Worm (Caenorhabditis elegans) whole organism, L4 larva: ENCODE data around the gene CD4.8.

Source experiments
- F26F4.8 ChIP-seq: fragments of 200-800 bp; sonication (Bioruptor generic); conservative IDR thresholded peaks from 2 replicates; pipeline ENCODE4 v1.3.6; 2022; ENCODE audit warnings: missing genetic modification characterization, missing compliant biosample characterization
- T26A8.4 ChIP-seq: fragments of 200-800 bp; sonication (Bioruptor generic); IDR thresholded peaks from 2 replicates; pipeline ENCODE4 v1.3.6; 2022; ENCODE audit warnings: missing genetic modification characterization, missing compliant biosample characterization
- Y105C5A.15 ChIP-seq: fragments of 200-800 bp; sonication (Bioruptor generic); IDR thresholded peaks from 2 replicates; pipeline ENCODE4 v1.3.6; 2022; ENCODE audit warnings: missing genetic modification characterization, missing compliant biosample characterization
- Y75B8A.6 ChIP-seq: fragments of 200-800 bp; sonication (Bioruptor generic); IDR thresholded peaks from 2 replicates; pipeline ENCODE4 v1.3.6; 2022; ENCODE audit warnings: missing genetic modification reagents, missing genetic modification characterization, missing compliant biosample characterization
- ZK546.5 ChIP-seq, 2 experiments: sonication (generic microtip); optimal IDR thresholded peaks; 2 replicates each; lab custom pipeline; 2017; ENCODE audit warnings: missing biosample characterization in 2 of 2, missing genetic modification characterization in 2 of 2
- attf-4 ChIP-seq: sonication (generic microtip); optimal IDR thresholded peaks from 3 replicates; lab custom pipeline; 2017; ENCODE audit warnings: missing biosample characterization, missing genetic modification characterization
- ceh-28 ChIP-seq: fragments of 150-350 bp; optimal IDR thresholded peaks from 2 replicates; lab custom pipeline; 2014; ENCODE audit warnings: missing biosample characterization, missing genetic modification reagents, missing genetic modification characterization
- ceh-44 ChIP-seq: fragments of 200-800 bp; sonication (Bioruptor generic); IDR thresholded peaks from 2 replicates; pipeline ENCODE4 v1.3.6; 2022; ENCODE audit warnings: missing genetic modification reagents, missing genetic modification characterization, missing compliant biosample characterization
- ceh-62 ChIP-seq: sonication (generic microtip); optimal IDR thresholded peaks from 2 replicates; lab custom pipeline; 2017; ENCODE audit warnings: missing biosample characterization, missing genetic modification characterization
- ceh-82 ChIP-seq: sonication (generic microtip); optimal IDR thresholded peaks from 2 replicates; lab custom pipeline; 2017; ENCODE audit warnings: missing biosample characterization, missing genetic modification characterization
- daf-16 ChIP-seq, 3 experiments: sonication (generic microtip); optimal IDR thresholded peaks; 2 replicates each; lab custom pipeline; 2016 to 2017; ENCODE audit warnings: missing genetic modification characterization in 3 of 3, missing genetic modification reagents in 3 of 3, mild to moderate bottlenecking in 2 of 3, missing compliant biosample characterization in 2 of 3, missing biosample characterization in 1 of 3, moderate library complexity in 1 of 3
- daf-19 ChIP-seq: fragments of 200-800 bp; sonication (Bioruptor generic); conservative IDR thresholded peaks from 2 replicates; pipeline ENCODE4 v1.3.6; 2022; ENCODE audit warnings: missing genetic modification characterization, missing compliant biosample characterization
- dve-1 ChIP-seq: sonication (generic microtip); optimal IDR thresholded peaks from 2 replicates; lab custom pipeline; 2017; ENCODE audit warnings: antibody characterized with exemption, mild to moderate bottlenecking, missing genetic modification characterization, missing compliant biosample characterization; ENCODE audit not compliant: insufficient read depth
- egl-43 ChIP-seq: fragments of 200-800 bp; sonication (Bioruptor generic); IDR thresholded peaks from 2 replicates; pipeline ENCODE4 v1.3.6; 2022; ENCODE audit warnings: missing genetic modification reagents, missing genetic modification characterization, missing compliant biosample characterization
- hif-1 ChIP-seq, 2 experiments: sonication (generic microtip); optimal IDR thresholded peaks; 2 replicates each; lab custom pipeline; 2016 to 2017; ENCODE audit warnings: missing compliant biosample characterization in 2 of 2, missing genetic modification characterization in 2 of 2, missing genetic modification reagents in 2 of 2, missing genotype in 2 of 2, mild to moderate bottlenecking in 1 of 2
- hlh-11 ChIP-seq: fragments of 200-800 bp; sonication (Bioruptor generic); optimal IDR thresholded peaks from 2 replicates; lab custom pipeline; 2018; ENCODE audit warnings: mild to moderate bottlenecking, missing genetic modification characterization, missing compliant biosample characterization
- hmg-1.1 ChIP-seq: fragments of 200-800 bp; sonication (Bioruptor generic); IDR thresholded peaks from 2 replicates; pipeline ENCODE4 v1.3.6; 2022; ENCODE audit warnings: missing genetic modification reagents, missing genetic modification characterization, missing compliant biosample characterization
- jun-1 ChIP-seq: fragments of 150-350 bp; optimal IDR thresholded peaks from 2 replicates; lab custom pipeline; 2014; ENCODE audit warnings: missing biosample characterization, missing genetic modification reagents, missing genetic modification characterization
- lin-13 ChIP-seq: fragments of 150-350 bp; optimal IDR thresholded peaks from 2 replicates; lab custom pipeline; 2014; ENCODE audit warnings: missing biosample characterization, missing genetic modification reagents, missing genetic modification characterization
- lin-29 ChIP-seq: fragments of 200-800 bp; sonication (Bioruptor generic); IDR thresholded peaks from 2 replicates; pipeline ENCODE4 v1.3.6; 2022; ENCODE audit warnings: missing genetic modification reagents, missing genetic modification characterization, missing compliant biosample characterization
- lin-38 ChIP-seq: fragments of 200-800 bp; sonication (Bioruptor generic); IDR thresholded peaks from 2 replicates; pipeline ENCODE4 v1.3.6; 2022; ENCODE audit warnings: missing genetic modification reagents, missing genetic modification characterization, missing compliant biosample characterization
- lin-39 ChIP-seq: fragments of 150-350 bp; optimal IDR thresholded peaks from 2 replicates; lab custom pipeline; 2014; ENCODE audit warnings: missing biosample characterization, missing genetic modification reagents, missing genetic modification characterization
- lsy-2 ChIP-seq, 2 experiments: fragments of 150-350 bp in 1 of 2; sonication (generic microtip) in 1 of 2; optimal IDR thresholded peaks; 2 replicates each; lab custom pipeline; 2014 to 2017; ENCODE audit warnings: missing biosample characterization in 2 of 2, missing genetic modification characterization in 2 of 2
- mdl-1 ChIP-seq, 2 experiments: fragments of 150-350 bp in 1 of 2; sonication (generic microtip) in 1 of 2; optimal IDR thresholded peaks; 2 replicates each; lab custom pipeline; 2014 to 2017; ENCODE audit warnings: missing biosample characterization in 2 of 2, missing genetic modification characterization in 2 of 2
- mep-1 ChIP-seq: fragments of 150-350 bp; sonication (generic microtip); optimal IDR thresholded peaks from 3 replicates; lab custom pipeline; 2014; ENCODE audit warnings: missing biosample characterization, missing genetic modification characterization
- mxl-2 ChIP-seq: fragments of 200-800 bp; sonication (Bioruptor generic); conservative IDR thresholded peaks from 2 replicates; pipeline ENCODE4 v1.3.6; 2022; ENCODE audit warnings: missing genetic modification reagents, missing genetic modification characterization, missing compliant biosample characterization
- mxl-3 ChIP-seq: fragments of 200-800 bp; sonication (Bioruptor generic); optimal IDR thresholded peaks from 2 replicates; lab custom pipeline; 2018; ENCODE audit warnings: mild to moderate bottlenecking, missing genetic modification characterization, missing compliant biosample characterization
- nhr-102 ChIP-seq: sonication (generic microtip); optimal IDR thresholded peaks from 2 replicates; lab custom pipeline; 2016; ENCODE audit warnings: mild to moderate bottlenecking, missing genetic modification characterization, moderate library complexity, missing compliant biosample characterization
- nhr-11 ChIP-seq: fragments of 150-350 bp; optimal IDR thresholded peaks from 2 replicates; lab custom pipeline; 2014; ENCODE audit warnings: missing biosample characterization, missing genetic modification characterization
- nhr-28 ChIP-seq: fragments of 150-350 bp; optimal IDR thresholded peaks from 2 replicates; lab custom pipeline; 2014; ENCODE audit warnings: missing biosample characterization, missing genetic modification characterization
- nhr-42 ChIP-seq: fragments of 200-800 bp; sonication (Bioruptor generic); IDR thresholded peaks from 2 replicates; pipeline ENCODE4 v1.3.6; 2022; ENCODE audit warnings: missing genetic modification characterization, missing compliant biosample characterization
- nhr-48 ChIP-seq: sonication (generic microtip); optimal IDR thresholded peaks from 2 replicates; lab custom pipeline; 2016; ENCODE audit warnings: mild to moderate bottlenecking, missing genetic modification characterization, missing compliant biosample characterization
- nhr-6 ChIP-seq: fragments of 150-350 bp; optimal IDR thresholded peaks from 2 replicates; lab custom pipeline; 2014; ENCODE audit warnings: missing biosample characterization, missing genetic modification characterization
- nhr-76 ChIP-seq: fragments of 150-350 bp; optimal IDR thresholded peaks from 2 replicates; lab custom pipeline; 2014; ENCODE audit warnings: missing biosample characterization, missing genetic modification characterization
- nhr-77 ChIP-seq: fragments of 150-350 bp; optimal IDR thresholded peaks from 2 replicates; lab custom pipeline; 2014; ENCODE audit warnings: missing biosample characterization, missing genetic modification characterization
- pha-4 ChIP-seq, 2 experiments: fragments of 150-350 bp in 1 of 2; fragments of 200-800 bp in 1 of 2; sonication (Bioruptor generic) in 1 of 2; IDR thresholded peaks in 1 of 2; optimal IDR thresholded peaks in 1 of 2; 2 replicates each; pipeline versions ENCODE4 v1.3.6 to Lab custom; 2014 to 2022; ENCODE audit warnings: missing genetic modification characterization in 2 of 2, missing genetic modification reagents in 2 of 2, missing biosample characterization in 1 of 2, missing compliant biosample characterization in 1 of 2
- pqm-1 ChIP-seq: sonication (generic microtip); optimal IDR thresholded peaks from 2 replicates; lab custom pipeline; 2017; ENCODE audit warnings: missing biosample characterization, missing genetic modification characterization
- saeg-2 ChIP-seq: fragments of 200-800 bp; sonication (Bioruptor generic); IDR thresholded peaks from 2 replicates; pipeline ENCODE4 v1.3.6; 2022; ENCODE audit warnings: missing genetic modification reagents, missing genetic modification characterization, missing compliant biosample characterization
- skn-1 ChIP-seq: fragments of 150-350 bp; optimal IDR thresholded peaks from 2 replicates; lab custom pipeline; 2014; ENCODE audit warnings: missing biosample characterization, missing genetic modification characterization
- snpc-1.2 ChIP-seq: fragments of 200-800 bp; sonication (Bioruptor generic); IDR thresholded peaks from 2 replicates; pipeline ENCODE4 v1.3.6; 2022; ENCODE audit warnings: missing genetic modification reagents, missing genetic modification characterization, missing compliant biosample characterization
- snpc-4 ChIP-seq: fragments of 150-350 bp; optimal IDR thresholded peaks from 2 replicates; lab custom pipeline; 2014; ENCODE audit warnings: missing biosample characterization, missing genetic modification characterization
- unc-62 ChIP-seq, 3 experiments: fragments of 150-350 bp in 1 of 3; sonication (generic microtip); optimal IDR thresholded peaks in 2 of 3; peaks in 1 of 3; 1 replicate in 1 of 3; 2 replicates in 2 of 3; lab custom pipeline; 2014 to 2017; ENCODE audit warnings: missing biosample characterization in 3 of 3, missing genetic modification characterization in 3 of 3, missing genetic modification reagents in 3 of 3, missing genotype in 1 of 3
- zfp-2 ChIP-seq: sonication (generic microtip); optimal IDR thresholded peaks from 2 replicates; lab custom pipeline; 2016; ENCODE audit warnings: mild to moderate bottlenecking, missing genetic modification characterization, missing compliant biosample characterization
- ztf-7 ChIP-seq: fragments of 150-350 bp; optimal IDR thresholded peaks from 2 replicates; lab custom pipeline; 2014; ENCODE audit warnings: missing biosample characterization, missing genetic modification characterization

CD4.8 gene

DNA sequence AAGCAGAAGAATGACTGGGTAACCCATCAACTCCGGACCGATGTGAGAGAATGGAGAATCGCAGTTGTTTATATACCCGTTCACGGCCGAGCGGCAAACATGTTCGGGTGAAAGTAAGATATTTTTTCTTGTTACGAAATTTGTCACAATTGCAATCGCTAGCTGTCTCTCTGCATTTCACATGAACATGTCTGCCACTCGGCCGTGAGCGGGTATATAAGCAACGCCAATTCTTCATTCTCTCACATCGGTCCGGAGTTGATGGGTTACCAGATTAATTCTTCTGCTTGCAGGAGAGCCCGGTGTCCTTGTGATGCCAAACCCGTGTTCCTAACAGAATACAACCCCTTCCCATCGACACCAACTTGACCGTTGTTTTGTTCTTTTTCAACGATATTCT, 14.1 kb downstream of the CD4.8 start (continued):
- TF ChIP-seq pha-4 (GFP tag; IDR thresholded peaks at IDR 0.05; lab: Robert Waterston, UW), result no peak
- no peak for TF ChIP-seq pha-4 (tag; optimal IDR thresholded peaks at IDR 0.05; lab: Kevin White, UChicago)
- TF ChIP-seq ceh-82 (tag; lab: Kevin White, UChicago), result no peak
- no peak for TF ChIP-seq snpc-1.2 (GFP tag; lab: Robert Waterston, UW)
- no peak for TF ChIP-seq nhr-76 (tag; lab: Kevin White, UChicago)
- no peak for TF ChIP-seq jun-1 (tag; lab: Kevin White, UChicago)
- no peak for TF ChIP-seq ceh-62 (tag; lab: Kevin White, UChicago)
- TF ChIP-seq nhr-11 (tag; lab: Kevin White, UChicago), result no peak
- TF ChIP-seq nhr-48 (tag; lab: Kevin White, UChicago), result peak; percentile 1
- peak in 1 of 2 experiments; percentile 34 for TF ChIP-seq hif-1 (tag; optimal IDR thresholded peaks at IDR 0.05; lab: Kevin White, UChicago)
- TF ChIP-seq saeg-2 (GFP tag; lab: Robert Waterston, UW), result no peak
- peak; percentile 28; the same call in 1 of the 2 replicates for TF ChIP-seq ceh-44 (GFP tag; lab: Robert Waterston, UW)
- peak; percentile 76 for TF ChIP-seq egl-43 (GFP tag; lab: Robert Waterston, UW)
- TF ChIP-seq mdl-1 (tag; optimal IDR thresholded peaks at IDR 0.05; lab: Kevin White, UChicago), result no peak
- TF ChIP-seq mxl-3 (GFP tag; lab: Kevin White, UChicago), result peak; percentile 7
- TF ChIP-seq attf-4 (tag; lab: Kevin White, UChicago), result no peak
- no peak for TF ChIP-seq mep-1 (tag; lab: Kevin White, UChicago)
- no peak for TF ChIP-seq Y75B8A.6 (GFP tag; lab: Robert Waterston, UW)
- TF ChIP-seq zfp-2 (tag; lab: Kevin White, UChicago), result no peak
- TF ChIP-seq daf-19 (GFP tag; lab: Robert Waterston, UW), result no peak
- TF ChIP-seq nhr-42 (GFP tag; lab: Robert Waterston, UW), result no peak
- peak; percentile 90 for TF ChIP-seq snpc-4 (tag; lab: Kevin White, UChicago)
- no peak for TF ChIP-seq F26F4.8 (GFP tag; lab: Robert Waterston, UW)

DNA sequence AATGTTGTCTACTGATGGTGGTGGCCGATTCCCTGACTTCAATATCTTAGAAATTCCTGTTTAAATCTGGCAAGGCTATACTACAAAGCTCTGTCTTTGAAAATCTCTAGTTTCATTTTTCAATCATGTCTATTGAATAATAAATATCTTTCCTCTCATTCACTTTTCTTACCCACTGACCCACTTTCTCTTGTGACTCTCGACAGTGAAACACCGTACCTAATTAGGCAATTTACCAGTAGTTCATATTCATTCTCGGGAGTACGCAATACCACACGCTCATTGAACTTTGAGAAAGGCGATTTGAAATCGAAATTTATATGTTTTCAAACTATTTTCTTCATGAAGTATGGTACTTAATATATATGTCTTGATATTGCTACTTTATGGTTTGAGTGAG, 16.3 kb downstream of the CD4.8 start, which contains the start of gene CD4.11:
CD4.11 (plus strand) TSS at position 301 of the 400 bp plus-strand sequence.
- TF ChIP-seq nhr-102 (tag; lab: Kevin White, UChicago) (no peak), Y105C5A.15 (GFP tag; lab: Robert Waterston, UW) (no peak), ZK546.5 (tag; optimal IDR thresholded peaks at IDR 0.05; lab: Kevin White, UChicago) (no peak), mep-1 (tag; lab: Kevin White, UChicago) (no peak), ztf-7 (tag; lab: Kevin White, UChicago) (no peak), lin-13 (GFP tag; lab: Kevin White, UChicago) (no peak), lsy-2 (tag; optimal IDR thresholded peaks at IDR 0.05; lab: Kevin White, UChicago) (no peak), skn-1 (tag; lab: Kevin White, UChicago) (no peak), ceh-28 (tag; lab: Kevin White, UChicago) (no peak), hmg-1.1 (GFP tag; lab: Robert Waterston, UW) (no peak), ceh-62 (tag; lab: Kevin White, UChicago) (no peak), daf-16 (GFP tag; optimal IDR thresholded peaks at IDR 0.05; lab: Kevin White, UChicago) (no peak), daf-16 (tag; optimal IDR thresholded peaks at IDR 0.05; lab: Kevin White, UChicago) (no peak), lin-29 (GFP tag; lab: Robert Waterston, UW) (no peak), nhr-11 (tag; lab: Kevin White, UChicago) (no peak), T26A8.4 (GFP tag; lab: Robert Waterston, UW) (no peak)

DNA sequence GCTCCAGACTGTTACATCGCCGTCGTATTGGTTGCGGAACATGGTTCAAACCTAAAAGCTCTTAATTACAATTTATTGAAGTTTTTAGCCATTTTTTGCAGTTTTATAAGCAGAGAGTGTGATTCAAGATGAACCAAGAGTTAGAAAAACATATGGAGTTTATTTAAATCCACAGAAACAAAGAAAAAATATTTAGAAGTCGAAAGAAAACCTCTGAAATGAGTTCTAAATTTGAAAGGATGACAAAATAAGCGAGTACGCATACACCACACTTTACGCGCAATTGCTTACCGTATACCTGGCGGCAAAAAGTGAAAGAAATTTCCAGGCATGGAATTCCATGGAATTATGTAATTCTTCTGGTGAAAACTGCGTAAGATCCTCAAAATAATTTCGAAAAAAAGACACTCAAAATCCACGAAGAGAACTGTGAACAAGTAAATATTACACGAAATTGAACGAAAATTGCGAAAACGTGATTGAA, 16.8 kb downstream of the CD4.8 start, which contains the start of gene pas-6:
pas-6 (minus strand) TSS at position 51 of the 484 bp plus-strand sequence.
- TF ChIP-seq pqm-1, result no peak
- TF ChIP-seq ZK546.5 (tag; optimal IDR thresholded peaks at IDR 0.05; lab: Kevin White, UChicago), result no peak
- no peak for TF ChIP-seq snpc-1.2 (GFP tag; lab: Robert Waterston, UW)
- TF ChIP-seq dve-1, result no peak
- no peak for TF ChIP-seq nhr-76 (tag; lab: Kevin White, UChicago)
- no peak for TF ChIP-seq daf-16 (GFP tag; optimal IDR thresholded peaks at IDR 0.05; lab: Kevin White, UChicago)
- TF ChIP-seq daf-16 (tag; optimal IDR thresholded peaks at IDR 0.05; lab: Kevin White, UChicago), result no peak
- peak; percentile 83 to 98 for TF ChIP-seq lsy-2 (tag; optimal IDR thresholded peaks at IDR 0.05; lab: Kevin White, UChicago)
- TF ChIP-seq nhr-6 (tag; lab: Kevin White, UChicago), result peak; percentile 9
- TF ChIP-seq lin-39, result no peak
- TF ChIP-seq hlh-11 (tag; lab: Kevin White, UChicago), result no peak
- peak; percentile 53 for TF ChIP-seq lin-38 (GFP tag; lab: Robert Waterston, UW)
- TF ChIP-seq zfp-2 (tag; lab: Kevin White, UChicago), result no peak
- TF ChIP-seq mdl-1 (tag; optimal IDR thresholded peaks at IDR 0.05; lab: Kevin White, UChicago), result no peak
- TF ChIP-seq nhr-48 (tag; lab: Kevin White, UChicago), result no peak
- TF ChIP-seq nhr-28, result no peak
- TF ChIP-seq nhr-77 (tag; lab: Kevin White, UChicago), result no peak
- TF ChIP-seq mxl-2 (GFP tag; lab: Robert Waterston, UW), result no peak
- TF ChIP-seq unc-62 (GFP tag; optimal IDR thresholded peaks at IDR 0.05 in 1 of 2; lab: Kevin White, UChicago), result no peak
- TF ChIP-seq unc-62 (tag; optimal IDR thresholded peaks at IDR 0.05; lab: Kevin White, UChicago), result no peak
- TF ChIP-seq mep-1 (tag; lab: Kevin White, UChicago), result peak; percentile 4
- no peak for TF ChIP-seq ceh-44 (GFP tag; lab: Robert Waterston, UW)
